Fruit fly (Drosophila melanogaster) whole organism, prepupa: ENCODE results near the gene sba.

Experiments used
- Blimp-1 ChIP-seq: fragments of 200-800 bp; sonication (Bioruptor generic); optimal IDR thresholded peaks from 3 replicates; lab custom pipeline; 2017; ENCODE audit warnings: missing biosample characterization, missing genetic modification characterization, mild to moderate bottlenecking, moderate library complexity, missing genetic modification reagents
- CG10631 ChIP-seq: fragments of 200-800 bp; sonication (Bioruptor generic); optimal IDR thresholded peaks from 2 replicates; lab custom pipeline; 2016; ENCODE audit warnings: missing biosample characterization, missing genetic modification characterization
- CG10669 ChIP-seq: fragments of 200-800 bp; sonication (Bioruptor generic); optimal IDR thresholded peaks from 3 replicates; lab custom pipeline; 2018; ENCODE audit warnings: missing biosample characterization, mild to moderate bottlenecking, missing genetic modification characterization, moderate library complexity
- CG11294 ChIP-seq: fragments of 200-800 bp; sonication (Bioruptor generic); IDR thresholded peaks from 2 replicates; pipeline ENCODE4 v1.3.6; 2022; ENCODE audit warnings: missing biosample characterization, missing genetic modification characterization
- CG11762 ChIP-seq: fragments of 200-800 bp; sonication (Bioruptor generic); optimal IDR thresholded peaks from 3 replicates; lab custom pipeline; 2016; ENCODE audit warnings: missing biosample characterization, missing genetic modification characterization; ENCODE audit not compliant: insufficient read depth
- CG11902 ChIP-seq: fragments of 200-800 bp; sonication (Bioruptor generic); optimal IDR thresholded peaks from 3 replicates; lab custom pipeline; 2016; ENCODE audit warnings: missing biosample characterization, missing genetic modification characterization
- CG15336 ChIP-seq: fragments of 200-800 bp; sonication (Bioruptor generic); IDR thresholded peaks from 2 replicates; pipeline ENCODE4 v1.3.6; 2022; ENCODE audit warnings: missing biosample characterization, missing genetic modification characterization
- CG1621 ChIP-seq: fragments of 200-800 bp; sonication (Bioruptor generic); optimal IDR thresholded peaks from 3 replicates; lab custom pipeline; 2018; ENCODE audit warnings: missing biosample characterization, mild to moderate bottlenecking, missing genetic modification characterization
- CG16779 ChIP-seq: fragments of 200-800 bp; sonication (Bioruptor generic); optimal IDR thresholded peaks from 3 replicates; lab custom pipeline; 2017; ENCODE audit warnings: missing biosample characterization, mild to moderate bottlenecking, missing genetic modification characterization
- CG3032 ChIP-seq: fragments of 200-800 bp; optimal IDR thresholded peaks from 2 replicates; lab custom pipeline; 2019; ENCODE audit warnings: missing biosample characterization, mild to moderate bottlenecking, missing genetic modification characterization, moderate library complexity
- CG31627 ChIP-seq: fragments of 200-800 bp; sonication (Bioruptor generic); optimal IDR thresholded peaks from 3 replicates; lab custom pipeline; 2016; ENCODE audit warnings: missing biosample characterization, missing genetic modification characterization
- CG6163 ChIP-seq: fragments of 200-800 bp; sonication (Bioruptor generic); IDR thresholded peaks from 3 replicates; pipeline ENCODE4 v1.3.6; 2022; ENCODE audit warnings: missing biosample characterization, missing genetic modification characterization
- CG6276 ChIP-seq: fragments of 200-800 bp; sonication (Bioruptor generic); optimal IDR thresholded peaks from 2 replicates; lab custom pipeline; 2017; ENCODE audit warnings: missing biosample characterization, mild to moderate bottlenecking, missing genetic modification characterization
- CG6792 ChIP-seq: fragments of 200-800 bp; sonication (Bioruptor generic); optimal IDR thresholded peaks from 3 replicates; lab custom pipeline; 2016; ENCODE audit warnings: missing biosample characterization, missing genetic modification characterization
- CG7368 ChIP-seq: fragments of 200-800 bp; sonication (Bioruptor generic); optimal IDR thresholded peaks from 3 replicates; lab custom pipeline; 2016; ENCODE audit warnings: missing biosample characterization, missing genetic modification characterization
- CG8119 ChIP-seq: fragments of 200-800 bp; sonication (Bioruptor generic); IDR thresholded peaks from 3 replicates; pipeline ENCODE4 v1.3.6; 2022; ENCODE audit warnings: missing biosample characterization, missing genetic modification characterization
- CG8319 ChIP-seq: fragments of 200-800 bp; sonication (Bioruptor generic); optimal IDR thresholded peaks from 3 replicates; lab custom pipeline; 2016; ENCODE audit warnings: missing biosample characterization, missing genetic modification characterization
- CG8632 ChIP-seq: fragments of 200-800 bp; sonication (Bioruptor generic); optimal IDR thresholded peaks from 3 replicates; lab custom pipeline; 2016; ENCODE audit warnings: missing biosample characterization, missing genetic modification characterization
- Eip75B ChIP-seq: fragments of 200-800 bp; sonication (Bioruptor generic); optimal IDR thresholded peaks from 3 replicates; lab custom pipeline; 2016; ENCODE audit warnings: missing biosample characterization, missing genetic modification characterization
- Eip78C ChIP-seq: fragments of 200-800 bp; sonication (Bioruptor generic); peaks from one replicate; lab custom pipeline; 2016; ENCODE audit warnings: missing biosample characterization, missing genetic modification characterization
- Eip93F ChIP-seq: fragments of 200-800 bp; sonication (Bioruptor generic); optimal IDR thresholded peaks from 2 replicates; lab custom pipeline; 2016; ENCODE audit warnings: missing biosample characterization, mild to moderate bottlenecking, missing genetic modification characterization
- Ets21C ChIP-seq: fragments of 200-800 bp; sonication (Bioruptor generic); optimal IDR thresholded peaks from 3 replicates; lab custom pipeline; 2016; ENCODE audit warnings: missing biosample characterization, missing genetic modification characterization
- Ets96B ChIP-seq: fragments of 200-800 bp; optimal IDR thresholded peaks from 2 replicates; lab custom pipeline; 2019; ENCODE audit warnings: missing biosample characterization, mild to moderate bottlenecking, missing genetic modification characterization, moderate library complexity
- Gug ChIP-seq: fragments of 200-800 bp; sonication (Bioruptor generic); IDR thresholded peaks from 2 replicates; pipeline ENCODE4 v1.3.6; 2022; ENCODE audit warnings: missing biosample characterization, missing genetic modification characterization
- Hr39 ChIP-seq: fragments of 200-800 bp; sonication (Bioruptor generic); optimal IDR thresholded peaks from 2 replicates; lab custom pipeline; 2016; ENCODE audit warnings: missing biosample characterization, missing genetic modification characterization
- Hr4 ChIP-seq: fragments of 200-800 bp; sonication (Bioruptor generic); optimal IDR thresholded peaks from 3 replicates; lab custom pipeline; 2016; ENCODE audit warnings: missing biosample characterization, missing genetic modification characterization
- Met ChIP-seq: fragments of 200-800 bp; sonication (Bioruptor generic); optimal IDR thresholded peaks from 3 replicates; lab custom pipeline; 2016; ENCODE audit warnings: missing biosample characterization, missing genetic modification characterization
- OdsH ChIP-seq: fragments of 200-800 bp; sonication (Bioruptor generic); optimal IDR thresholded peaks from 3 replicates; lab custom pipeline; 2016; ENCODE audit warnings: missing biosample characterization, missing genetic modification characterization
- Sox102F ChIP-seq: fragments of 200-800 bp; sonication (Bioruptor generic); optimal IDR thresholded peaks from 2 replicates; lab custom pipeline; 2016; ENCODE audit warnings: missing biosample characterization, mild to moderate bottlenecking, missing genetic modification characterization
- Sox14 ChIP-seq: fragments of 200-800 bp; sonication (Bioruptor generic); optimal IDR thresholded peaks from 3 replicates; lab custom pipeline; 2016; ENCODE audit warnings: missing biosample characterization, missing genetic modification characterization
- Sox15 ChIP-seq: fragments of 200-800 bp; sonication (Bioruptor generic); optimal IDR thresholded peaks from 3 replicates; lab custom pipeline; 2016; ENCODE audit warnings: missing biosample characterization, missing genetic modification characterization
- acj6 ChIP-seq: fragments of 200-800 bp; sonication (Bioruptor generic); optimal IDR thresholded peaks from 3 replicates; lab custom pipeline; 2016; ENCODE audit warnings: missing biosample characterization, missing genetic modification characterization
- cyc ChIP-seq: fragments of 200-800 bp; sonication (Bioruptor generic); optimal IDR thresholded peaks from 3 replicates; lab custom pipeline; 2016; ENCODE audit warnings: missing biosample characterization, missing genetic modification characterization
- dac ChIP-seq: fragments of 200-800 bp; sonication (Bioruptor generic); optimal IDR thresholded peaks from 2 replicates; lab custom pipeline; 2017; ENCODE audit warnings: missing biosample characterization, mild to moderate bottlenecking, missing genetic modification characterization
- dsx ChIP-seq: fragments of 200-800 bp; optimal IDR thresholded peaks from 3 replicates; lab custom pipeline; 2019; ENCODE audit warnings: missing biosample characterization, mild to moderate bottlenecking, missing genetic modification characterization, moderate library complexity; ENCODE audit not compliant: poor library complexity, severe bottlenecking
- eg ChIP-seq: fragments of 200-800 bp; sonication (Bioruptor generic); IDR thresholded peaks from 3 replicates; pipeline ENCODE4 v1.3.6; 2022; ENCODE audit warnings: missing biosample characterization, missing genetic modification characterization
- fd59A ChIP-seq: fragments of 200-800 bp; sonication (Bioruptor generic); optimal IDR thresholded peaks from 2 replicates; lab custom pipeline; 2017; ENCODE audit warnings: missing biosample characterization, mild to moderate bottlenecking, missing genetic modification characterization, missing genetic modification reagents
- fkh ChIP-seq: fragments of 200-800 bp; sonication (Bioruptor generic); optimal IDR thresholded peaks from 3 replicates; lab custom pipeline; 2017; ENCODE audit warnings: missing biosample characterization, mild to moderate bottlenecking, missing genetic modification characterization, moderate library complexity
- net ChIP-seq: fragments of 200-800 bp; sonication (Bioruptor generic); optimal IDR thresholded peaks from 3 replicates; lab custom pipeline; 2016; ENCODE audit warnings: missing biosample characterization, missing genetic modification characterization
- pdm3 ChIP-seq: fragments of 200-800 bp; sonication (Bioruptor generic); optimal IDR thresholded peaks from 3 replicates; lab custom pipeline; 2016; ENCODE audit warnings: missing biosample characterization, missing genetic modification characterization
- salr ChIP-seq, 2 experiments: fragments of 200-800 bp; sonication (Bioruptor generic); optimal IDR thresholded peaks; 3 replicates each; lab custom pipeline; 2016 to 2018; ENCODE audit warnings: missing biosample characterization in 2 of 2, missing genetic modification characterization in 2 of 2, mild to moderate bottlenecking in 1 of 2
- spab ChIP-seq: fragments of 200-800 bp; sonication (Bioruptor generic); optimal IDR thresholded peaks from 2 replicates; lab custom pipeline; 2017; ENCODE audit warnings: missing biosample characterization, mild to moderate bottlenecking, missing genetic modification characterization, missing genetic modification reagents
- ss ChIP-seq, 2 experiments: fragments of 200-800 bp; sonication (Bioruptor generic); optimal IDR thresholded peaks; 2 replicates in 1 of 2; 3 replicates in 1 of 2; lab custom pipeline; 2017 to 2018; ENCODE audit warnings: mild to moderate bottlenecking in 2 of 2, missing biosample characterization in 2 of 2, missing genetic modification characterization in 2 of 2, moderate library complexity in 1 of 2
- topi ChIP-seq: fragments of 200-800 bp; sonication (Bioruptor generic); optimal IDR thresholded peaks from 3 replicates; lab custom pipeline; 2016; ENCODE audit warnings: missing biosample characterization, missing genetic modification characterization

Gene sba

dm6 chr3R:23888273-23889220, 34.2 kb downstream of the sba start (continued):
- TF ChIP-seq CG15336 (GFP tag; lab: Robert Waterston, UW) = peak; percentile 46; the same call in 1 of the 2 replicates
- peak; percentile 59 for TF ChIP-seq topi (GFP tag; lab: Kevin White, UChicago)
- peak; percentile 15 for TF ChIP-seq Sox14 (GFP tag; lab: Kevin White, UChicago)
- no peak for TF ChIP-seq dsx
- peak; percentile 76; the same call in 2 of the 3 replicates for TF ChIP-seq CG6163
- no peak for TF ChIP-seq CG10669 (GFP tag; lab: Kevin White, UChicago)
- peak; percentile 52 for TF ChIP-seq Hr4 (GFP tag; lab: Kevin White, UChicago)
- no peak for TF ChIP-seq ss (GFP tag; optimal IDR thresholded peaks at IDR 0.05; lab: Kevin White, UChicago)
- TF ChIP-seq Sox102F (GFP tag; lab: Kevin White, UChicago) = peak; percentile 73

- no peak for TF ChIP-seq CG7368 (GFP tag; lab: Kevin White, UChicago)
- TF ChIP-seq fd59A (GFP tag; lab: Kevin White, UChicago) = no peak
- peak; percentile 20 for TF ChIP-seq Ets96B (tag; lab: Kevin White, UChicago)
- TF ChIP-seq pdm3 (GFP tag; lab: Kevin White, UChicago) = no peak
- TF ChIP-seq CG31627 (GFP tag; lab: Kevin White, UChicago) = no peak
- no peak for TF ChIP-seq fkh
- no peak for TF ChIP-seq CG8319
- TF ChIP-seq CG6276 = no peak
- no peak for TF ChIP-seq Met
- no peak for TF ChIP-seq salr (GFP tag; optimal IDR thresholded peaks at IDR 0.05; lab: Kevin White, UChicago)
- TF ChIP-seq Eip78C (GFP tag; lab: Kevin White, UChicago) = no peak
- peak; percentile 58 for TF ChIP-seq Gug (GFP tag; lab: Robert Waterston, UW)
- no peak for TF ChIP-seq CG16779 (tag; lab: Kevin White, UChicago)
- TF ChIP-seq dsx = no peak
- no peak for TF ChIP-seq OdsH (GFP tag; lab: Kevin White, UChicago)
- TF ChIP-seq CG10631 = no peak
- no peak for TF ChIP-seq spab (GFP tag; lab: Kevin White, UChicago)
- no peak for TF ChIP-seq Blimp-1 (GFP tag; lab: Kevin White, UChicago)
- peak; percentile 31; the same call in 2 of the 3 replicates for TF ChIP-seq CG8119 (GFP tag; lab: Robert Waterston, UW)
- no peak for TF ChIP-seq cyc (GFP tag; lab: Kevin White, UChicago)
- TF ChIP-seq CG6163 = peak; percentile 73
- TF ChIP-seq CG11294 (GFP tag; lab: Robert Waterston, UW) = peak; percentile 50
- no peak for TF ChIP-seq net (GFP tag; lab: Kevin White, UChicago)
- TF ChIP-seq eg (GFP tag; lab: Robert Waterston, UW) = peak; percentile 49
- TF ChIP-seq Sox14 (GFP tag; lab: Kevin White, UChicago) = no peak
- peak; percentile 21 for TF ChIP-seq Hr4 (GFP tag; lab: Kevin White, UChicago)
- no peak for TF ChIP-seq dac
Observed at dm6 chr3R:23887572-23887971, 35.2 kb downstream of the sba start.

dm6 chr3R:23887096-23887421, 35.7 kb downstream of the sba start:
- TF ChIP-seq Ets21C (GFP tag; lab: Kevin White, UChicago) (peak; percentile 65), CG8119 (GFP tag; lab: Robert Waterston, UW) (peak; percentile 98), cyc (GFP tag; lab: Kevin White, UChicago) (peak; percentile 90), Gug (GFP tag; lab: Robert Waterston, UW) (peak; percentile 97), CG11902 (GFP tag; lab: Kevin White, UChicago) (peak; percentile 75), CG11762 (GFP tag; lab: Kevin White, UChicago) (peak; percentile 86), eg (GFP tag; lab: Robert Waterston, UW) (peak; percentile 98), Sox15 (GFP tag; lab: Kevin White, UChicago) (peak; percentile 72), CG3032 (tag; lab: Kevin White, UChicago) (peak; percentile 95), Eip75B (GFP tag; lab: Kevin White, UChicago) (peak; percentile 89), Eip93F (GFP tag; lab: Kevin White, UChicago) (peak; percentile 91), ss (GFP tag; optimal IDR thresholded peaks at IDR 0.05; lab: Kevin White, UChicago) (peak; percentile 88 to 94), spab (GFP tag; lab: Kevin White, UChicago) (peak; percentile 92), OdsH (GFP tag; lab: Kevin White, UChicago) (peak; percentile 95), CG1621 (tag; lab: Kevin White, UChicago) (peak; percentile 86), CG8319 (peak; percentile 78), CG8632 (GFP tag; lab: Kevin White, UChicago) (peak; percentile 88), pdm3 (GFP tag; lab: Kevin White, UChicago) (peak; percentile 91), CG11294 (GFP tag; lab: Robert Waterston, UW) (peak; percentile 96), fd59A (GFP tag; lab: Kevin White, UChicago) (peak; percentile 85), Hr4 (GFP tag; lab: Kevin White, UChicago) (peak; percentile 90), CG10669 (GFP tag; lab: Kevin White, UChicago) (peak; percentile 91), Hr39 (GFP tag; lab: Kevin White, UChicago) (peak; percentile 76), net (GFP tag; lab: Kevin White, UChicago) (peak; percentile 90), Met (peak; percentile 89), CG6792 (GFP tag; lab: Kevin White, UChicago) (peak; percentile 89), acj6 (GFP tag; lab: Kevin White, UChicago) (peak; percentile 95)
